Fruit fly (Drosophila melanogaster): ENCODE results near the gene JhI-21.

The JhI-21 gene

DNA sequence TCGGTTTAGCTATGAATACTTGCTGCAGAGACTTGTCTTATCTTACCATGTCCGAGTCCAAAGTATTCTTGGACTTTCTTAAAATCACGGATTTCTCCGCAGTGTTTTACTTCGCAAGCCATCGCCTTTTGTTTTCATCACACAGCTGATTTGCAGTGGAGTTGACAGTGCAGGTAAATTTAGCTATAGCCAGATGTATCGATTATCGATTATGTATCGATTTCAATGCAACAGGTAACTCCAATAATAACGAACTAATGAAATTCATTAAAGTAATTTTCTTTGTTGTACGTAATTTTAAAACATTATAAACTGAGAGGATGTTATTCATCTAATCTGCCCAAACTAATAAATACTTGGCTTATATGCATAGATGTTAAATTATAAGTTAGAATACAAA lies 7.2 kb upstream of the JhI-21 start, which contains the start of gene Rab3-GAP (continued):
- TF ChIP-seq salr (GFP tag; optimal IDR thresholded peaks at IDR 0.05) (no peak), esn (GFP tag; optimal IDR thresholded peaks at IDR 0.05) (peak; percentile 70), fd59A (GFP tag; optimal IDR thresholded peaks at IDR 0.05) (no peak), CG8632 (GFP tag; optimal IDR thresholded peaks at IDR 0.05) (no peak), CG8319 (GFP tag; optimal IDR thresholded peaks at IDR 0.05) (no peak), lz (GFP tag; optimal IDR thresholded peaks at IDR 0.05) (peak; percentile 35), CG11902 (GFP tag; optimal IDR thresholded peaks at IDR 0.05) (no peak), CG6163 (GFP tag; IDR thresholded peaks at IDR 0.05) (no peak; the same call in 2 of the 3 replicates)

DNA sequence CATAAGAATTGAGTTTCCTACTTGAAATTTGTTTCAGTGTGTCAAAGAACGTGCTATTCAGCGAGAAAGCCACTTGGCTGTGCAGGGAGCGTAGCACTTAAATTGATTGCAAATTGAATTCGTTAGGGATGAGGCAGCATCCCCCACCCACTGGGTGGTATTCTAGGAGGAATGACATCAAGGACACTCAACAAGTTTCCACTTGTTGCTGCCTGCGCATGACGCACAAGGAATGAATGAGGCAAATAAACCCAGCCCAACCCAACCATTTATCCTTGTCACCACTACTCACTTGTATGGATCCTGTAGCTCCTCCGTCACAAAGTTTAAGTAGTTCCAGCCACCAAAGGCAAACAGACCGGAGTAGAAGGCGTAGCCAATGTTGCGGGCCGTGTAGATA lies 2.5 kb downstream of the JhI-21 start:
- no peak for TF ChIP-seq vri (GFP tag; optimal IDR thresholded peaks at IDR 0.05)
- no peak for TF ChIP-seq Eip75B (GFP tag; optimal IDR thresholded peaks at IDR 0.05)
- TF ChIP-seq Hr39 (GFP tag; optimal IDR thresholded peaks at IDR 0.05): no peak
- no peak for TF ChIP-seq svp (GFP tag)
- TF ChIP-seq CG11762 (GFP tag; optimal IDR thresholded peaks at IDR 0.05; ENCODE audit: insufficient read depth): no peak
- TF ChIP-seq CG6163 (GFP tag; IDR thresholded peaks at IDR 0.05): no peak
- TF ChIP-seq Sox15 (GFP tag; optimal IDR thresholded peaks at IDR 0.05): no peak
- TF ChIP-seq fd85E (GFP tag; optimal IDR thresholded peaks at IDR 0.05): no peak
- TF ChIP-seq CG11902 (GFP tag; optimal IDR thresholded peaks at IDR 0.05): no peak
- no peak for TF ChIP-seq pdm3 (GFP tag; optimal IDR thresholded peaks at IDR 0.05)
- TF ChIP-seq topi (GFP tag; optimal IDR thresholded peaks at IDR 0.05): no peak
- no peak for TF ChIP-seq CG8319 (GFP tag; optimal IDR thresholded peaks at IDR 0.05)
- no peak for TF ChIP-seq CG4318 (GFP tag; optimal IDR thresholded peaks at IDR 0.05)
- no peak for TF ChIP-seq eg (GFP tag; IDR thresholded peaks at IDR 0.05)

DNA sequence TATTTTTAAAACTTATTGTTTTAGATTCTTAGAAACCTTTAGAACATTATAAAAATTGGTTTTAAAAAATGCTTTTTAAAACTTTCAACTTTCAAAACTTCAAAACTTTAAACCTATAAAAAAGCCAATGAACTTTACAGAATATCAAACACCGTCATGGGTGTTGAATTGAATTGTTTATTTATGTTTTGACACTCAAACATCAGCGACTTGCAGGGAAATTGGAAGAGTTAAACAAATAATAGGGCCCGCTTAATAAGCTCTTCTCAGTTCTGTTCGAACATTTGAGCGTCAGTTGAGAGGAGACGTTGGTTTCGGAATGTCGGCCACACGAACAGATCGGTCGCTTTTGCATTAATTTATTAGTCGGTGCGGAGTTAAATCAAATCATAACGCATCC lies 6.7 kb downstream of the JhI-21 start, which contains the start of gene PLCXD:
Gene PLCXD (plus strand): TSS at position 286 of the 400 bp plus-strand sequence.
- TF ChIP-seq CG4318 (GFP tag; optimal IDR thresholded peaks at IDR 0.05) (no peak), CG3032 (tag; optimal IDR thresholded peaks at IDR 0.05) (no peak), CG1621 (tag; optimal IDR thresholded peaks at IDR 0.05) (no peak), fkh (GFP tag; optimal IDR thresholded peaks at IDR 0.05) (peak; percentile 32), eg (GFP tag; IDR thresholded peaks at IDR 0.05) (no peak)

DNA sequence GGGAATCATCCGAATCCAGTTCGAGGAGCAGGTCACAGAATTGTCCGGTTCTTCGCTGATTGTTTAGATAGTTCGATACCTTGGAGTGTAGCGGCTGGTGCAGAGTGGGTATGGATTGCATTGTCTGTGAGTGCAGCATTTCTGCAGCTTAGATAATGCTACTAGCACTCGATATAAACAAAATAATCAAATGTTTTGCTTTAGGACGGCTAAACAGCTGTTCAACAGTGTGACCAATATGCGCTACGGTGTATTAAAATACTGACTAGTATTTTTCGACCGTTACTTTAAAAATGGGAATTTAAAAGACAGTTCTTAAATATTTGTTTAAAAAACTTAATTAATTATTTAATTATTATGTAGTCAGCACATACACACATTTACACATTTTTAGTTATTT lies 7.1 kb downstream of the JhI-21 start, which contains the start of gene Plzf:
Gene Plzf (minus strand): TSS at position 196 of the 400 bp plus-strand sequence.
- TF ChIP-seq CG9139 (GFP tag; optimal IDR thresholded peaks at IDR 0.05) (no peak), Hr39 (GFP tag; optimal IDR thresholded peaks at IDR 0.05) (no peak), CG31627 (GFP tag; optimal IDR thresholded peaks at IDR 0.05) (no peak), CG7368 (GFP tag; optimal IDR thresholded peaks at IDR 0.05) (no peak), acj6 (GFP tag; optimal IDR thresholded peaks at IDR 0.05) (no peak), CG6792 (GFP tag; optimal IDR thresholded peaks at IDR 0.05) (no peak), CG10631 (GFP tag; optimal IDR thresholded peaks at IDR 0.05) (no peak), CG32006 (GFP tag; optimal IDR thresholded peaks at IDR 0.05) (no peak), Ets96B (tag; optimal IDR thresholded peaks at IDR 0.05) (no peak), Met (GFP tag; optimal IDR thresholded peaks at IDR 0.05) (no peak)

DNA sequence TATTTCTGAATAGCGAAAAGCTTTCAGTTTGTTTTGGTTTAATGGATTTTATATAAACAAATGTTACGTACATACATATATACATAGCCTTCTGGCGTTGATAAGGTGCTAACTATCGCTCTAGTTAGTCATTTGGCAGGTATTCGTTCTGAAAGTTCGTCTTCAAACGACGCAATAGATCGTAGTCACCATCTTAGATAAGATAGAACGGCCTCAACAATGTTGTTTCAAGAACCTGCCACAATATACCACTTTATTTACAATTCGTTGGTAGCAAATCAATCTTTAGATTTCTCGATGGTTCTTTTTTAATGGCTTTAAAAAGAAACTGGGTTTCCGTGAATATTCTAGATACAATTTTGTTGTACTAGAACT lies 9.0 kb downstream of the JhI-21 start:
- TF ChIP-seq Hr4 (GFP tag; optimal IDR thresholded peaks at IDR 0.05): peak; percentile 30
- TF ChIP-seq CG7368 (GFP tag; optimal IDR thresholded peaks at IDR 0.05): no peak
